Worm (Caenorhabditis elegans): ENCODE results near the gene Y61B8B.3.

Gene Y61B8B.3

ce11 chrV:17312386-17312785 lies at the start of gene Y61B8B.3:
Gene Y61B8B.3, minus strand, starts transcription at chrV:17312486.
- no peak for TF ChIP-seq med-1 (GFP tag; optimal IDR thresholded peaks at IDR 0.05; ENCODE audit: insufficient read depth)
- no peak for TF ChIP-seq T22C8.4 (GFP tag; IDR thresholded peaks at IDR 0.05)
- no peak for TF ChIP-seq klf-2 (GFP tag; conservative IDR thresholded peaks at IDR 0.05)
- no peak for TF ChIP-seq ref-1 (GFP tag; conservative IDR thresholded peaks at IDR 0.05)
- TF ChIP-seq cog-1 (tag; optimal IDR thresholded peaks at IDR 0.05): no peak
- TF ChIP-seq tab-1 (GFP tag; IDR thresholded peaks at IDR 0.05): no peak
- no peak for TF ChIP-seq flt-1 (GFP tag; IDR thresholded peaks at IDR 0.05)
- TF ChIP-seq ztf-29 (GFP tag; IDR thresholded peaks at IDR 0.05): no peak

ce11 chrV:17352827-17353373 lies 40.6 kb upstream of the Y61B8B.3 start, which contains the start of the genes fbxa-134 and F47H4.2:
Gene fbxa-134, minus strand, starts transcription at chrV:17352870.
Gene F47H4.2, plus strand, starts transcription at chrV:17353323.
- TF ChIP-seq ztf-23 (GFP tag; IDR thresholded peaks at IDR 0.05) (no peak), ztf-29 (GFP tag; IDR thresholded peaks at IDR 0.05) (no peak), cog-1 (tag; optimal IDR thresholded peaks at IDR 0.05) (no peak)

- TF ChIP-seq tab-1 (GFP tag; IDR thresholded peaks at IDR 0.05) (no peak), ref-1 (GFP tag; conservative IDR thresholded peaks at IDR 0.05) (no peak)
These were observed 37.8 kb upstream of the Y61B8B.3 start, which contains the start of gene lsy-27 for ce11 chrV:17350093-17350492. Gene lsy-27, minus strand, starts transcription at chrV:17350193.

- no peak for TF ChIP-seq klf-2 (GFP tag; conservative IDR thresholded peaks at IDR 0.05)
These were observed 35.3 kb upstream of the Y61B8B.3 start, which contains the start of gene skr-5 for ce11 chrV:17347602-17348001. Gene skr-5, plus strand, starts transcription at chrV:17347902.

ce11 chrV:17344876-17345275 lies 32.6 kb upstream of the Y61B8B.3 start, which contains the start of the genes fbxa-188 and fbxa-189:
Gene fbxa-188, minus strand, starts transcription at chrV:17344926.
Gene fbxa-189, plus strand, starts transcription at chrV:17345214.
- no peak for TF ChIP-seq T22C8.4 (GFP tag; IDR thresholded peaks at IDR 0.05)
- no peak for TF ChIP-seq cog-1 (tag; optimal IDR thresholded peaks at IDR 0.05)
- TF ChIP-seq ztf-23 (GFP tag; IDR thresholded peaks at IDR 0.05): no peak
- no peak for TF ChIP-seq tab-1 (GFP tag; IDR thresholded peaks at IDR 0.05)
- no peak for TF ChIP-seq ztf-29 (GFP tag; IDR thresholded peaks at IDR 0.05)
- no peak for TF ChIP-seq ref-1 (GFP tag; conservative IDR thresholded peaks at IDR 0.05)
- TF ChIP-seq klf-2 (GFP tag; conservative IDR thresholded peaks at IDR 0.05): no peak
- TF ChIP-seq med-1 (GFP tag; optimal IDR thresholded peaks at IDR 0.05; ENCODE audit: insufficient read depth): no peak
- no peak for TF ChIP-seq flt-1 (GFP tag; IDR thresholded peaks at IDR 0.05)

DNA sequence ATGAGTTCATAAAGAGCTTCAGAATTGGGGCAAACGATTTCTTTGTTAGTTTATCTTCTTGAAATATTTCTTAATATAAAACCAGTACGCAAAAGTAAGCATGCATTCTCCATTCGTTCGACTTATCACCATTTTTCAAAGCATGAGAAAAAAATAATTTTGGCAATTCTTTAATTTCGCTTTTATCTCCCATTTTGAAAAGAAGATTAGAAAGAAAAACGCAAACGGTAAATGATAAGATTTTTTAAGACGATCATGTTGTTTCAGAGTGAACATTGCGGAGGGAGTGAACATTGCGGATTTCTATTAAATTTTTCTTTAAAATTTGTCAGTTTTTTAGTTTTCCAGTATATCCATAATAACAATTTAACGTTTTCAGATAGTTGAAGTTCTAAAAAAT lies 27.1 kb upstream of the Y61B8B.3 start:
- TF ChIP-seq ref-1 (GFP tag; conservative IDR thresholded peaks at IDR 0.05): no peak
- TF ChIP-seq ztf-23 (GFP tag; IDR thresholded peaks at IDR 0.05): no peak
- no peak for TF ChIP-seq cog-1 (tag; optimal IDR thresholded peaks at IDR 0.05)
- TF ChIP-seq klf-2 (GFP tag; conservative IDR thresholded peaks at IDR 0.05): no peak
- no peak for TF ChIP-seq ztf-29 (GFP tag; IDR thresholded peaks at IDR 0.05)

ce11 chrV:17331340-17331739 lies 19.1 kb upstream of the Y61B8B.3 start, which contains the start of gene fbxa-185:
Gene fbxa-185, plus strand, starts transcription at chrV:17331640.
- TF ChIP-seq T22C8.4 (GFP tag; IDR thresholded peaks at IDR 0.05): no peak
- no peak for TF ChIP-seq klf-2 (GFP tag; conservative IDR thresholded peaks at IDR 0.05)
- TF ChIP-seq ref-1 (GFP tag; conservative IDR thresholded peaks at IDR 0.05): no peak
- TF ChIP-seq ztf-29 (GFP tag; IDR thresholded peaks at IDR 0.05): no peak
- TF ChIP-seq med-1 (GFP tag; optimal IDR thresholded peaks at IDR 0.05; ENCODE audit: insufficient read depth): no peak
- no peak for TF ChIP-seq flt-1 (GFP tag; IDR thresholded peaks at IDR 0.05)
- TF ChIP-seq tab-1 (GFP tag; IDR thresholded peaks at IDR 0.05): no peak
- TF ChIP-seq ztf-23 (GFP tag; IDR thresholded peaks at IDR 0.05): no peak
- TF ChIP-seq cog-1 (tag; optimal IDR thresholded peaks at IDR 0.05): no peak

DNA sequence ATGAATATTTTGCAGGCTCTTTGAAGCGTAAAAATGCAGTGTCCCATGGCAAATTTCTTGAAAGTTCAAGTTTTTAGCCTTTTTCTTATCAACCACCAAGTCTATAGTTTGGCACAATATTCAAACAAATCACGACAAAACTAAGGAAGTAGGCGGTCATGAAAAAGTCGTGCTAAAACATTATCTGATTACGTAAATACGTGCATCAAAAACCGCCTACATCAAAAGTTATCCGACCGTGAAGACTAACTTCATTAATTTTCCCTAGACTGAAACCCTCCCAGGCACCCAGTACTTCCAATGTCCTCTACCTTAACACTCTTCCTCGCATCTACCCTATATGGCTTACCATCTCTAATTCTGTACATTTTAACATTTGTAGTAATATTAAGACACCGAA lies 16.2 kb upstream of the Y61B8B.3 start, which contains the start of gene srg-44:
Gene srg-44, plus strand, starts transcription at position 301 of the 400 bp plus-strand sequence.
- TF ChIP-seq cog-1 (tag; optimal IDR thresholded peaks at IDR 0.05) (no peak), klf-2 (GFP tag; conservative IDR thresholded peaks at IDR 0.05) (no peak), med-1 (GFP tag; optimal IDR thresholded peaks at IDR 0.05; ENCODE audit: insufficient read depth) (no peak), ref-1 (GFP tag; conservative IDR thresholded peaks at IDR 0.05) (no peak), T22C8.4 (GFP tag; IDR thresholded peaks at IDR 0.05) (no peak), tab-1 (GFP tag; IDR thresholded peaks at IDR 0.05) (no peak), ztf-29 (GFP tag; IDR thresholded peaks at IDR 0.05) (no peak), flt-1 (GFP tag; IDR thresholded peaks at IDR 0.05) (no peak), ztf-23 (GFP tag; IDR thresholded peaks at IDR 0.05) (no peak)

ce11 chrV:17327867-17328266 lies 15.6 kb upstream of the Y61B8B.3 start, which contains the start of gene sdz-16:
Gene sdz-16, minus strand, starts transcription at chrV:17327967.
- TF ChIP-seq cog-1 (tag; optimal IDR thresholded peaks at IDR 0.05) (no peak), klf-2 (GFP tag; conservative IDR thresholded peaks at IDR 0.05) (no peak), T22C8.4 (GFP tag; IDR thresholded peaks at IDR 0.05) (no peak), ztf-23 (GFP tag; IDR thresholded peaks at IDR 0.05) (no peak), ref-1 (GFP tag; conservative IDR thresholded peaks at IDR 0.05) (no peak), flt-1 (GFP tag; IDR thresholded peaks at IDR 0.05) (no peak), ztf-29 (GFP tag; IDR thresholded peaks at IDR 0.05) (no peak), med-1 (GFP tag; optimal IDR thresholded peaks at IDR 0.05; ENCODE audit: insufficient read depth) (no peak), tab-1 (GFP tag; IDR thresholded peaks at IDR 0.05) (no peak)

- TF ChIP-seq klf-2 (GFP tag; conservative IDR thresholded peaks at IDR 0.05): no peak
- TF ChIP-seq ref-1 (GFP tag; conservative IDR thresholded peaks at IDR 0.05): no peak
- no peak for TF ChIP-seq T22C8.4 (GFP tag; IDR thresholded peaks at IDR 0.05)
- TF ChIP-seq ztf-23 (GFP tag; IDR thresholded peaks at IDR 0.05): no peak
- TF ChIP-seq cog-1 (tag; optimal IDR thresholded peaks at IDR 0.05): no peak
- no peak for TF ChIP-seq med-1 (GFP tag; optimal IDR thresholded peaks at IDR 0.05; ENCODE audit: insufficient read depth)
- no peak for TF ChIP-seq tab-1 (GFP tag; IDR thresholded peaks at IDR 0.05)
- TF ChIP-seq flt-1 (GFP tag; IDR thresholded peaks at IDR 0.05): no peak
These were observed 11.6 kb upstream of the Y61B8B.3 start for ce11 chrV:17323876-17324275.

All from whole organism, midembryonic.